Worm (Caenorhabditis elegans) whole organism, early embryonic: Measurements from ENCODE around the gene T03G11.10.
A peak's percentile ranks its signal among the peaks of the same experiment; 100 is the strongest.

Experiments
- B0310.2 ChIP-seq: sonication (generic microtip); optimal IDR thresholded peaks from 2 replicates; lab custom pipeline; 2016; ENCODE audit warnings: mild to moderate bottlenecking, missing genetic modification characterization, missing compliant biosample characterization
- F13C5.2 ChIP-seq: sonication (generic microtip); optimal IDR thresholded peaks from 2 replicates; lab custom pipeline; 2017; ENCODE audit warnings: mild to moderate bottlenecking, missing genetic modification characterization, inconsistent platforms, missing compliant biosample characterization
- aly-1 ChIP-seq: sonication (generic microtip); optimal IDR thresholded peaks from 2 replicates; lab custom pipeline; 2016; ENCODE audit warnings: missing genetic modification characterization, missing compliant biosample characterization
- ama-1 ChIP-seq: fragments of 150-350 bp; optimal IDR thresholded peaks from 2 replicates; lab custom pipeline; 2014
- ceh-13 ChIP-seq: fragments of 200-800 bp; sonication (Bioruptor generic); optimal IDR thresholded peaks from 2 replicates; lab custom pipeline; 2018; ENCODE audit warnings: mild to moderate bottlenecking, missing genetic modification characterization, missing compliant biosample characterization
- ceh-36 ChIP-seq: sonication (generic microtip); optimal IDR thresholded peaks from 2 replicates; lab custom pipeline; 2016; ENCODE audit warnings: missing genetic modification characterization, inconsistent platforms, missing compliant biosample characterization
- ets-7 ChIP-seq: sonication (generic microtip); optimal IDR thresholded peaks from 2 replicates; lab custom pipeline; 2016; ENCODE audit warnings: missing genotype, missing genetic modification characterization, missing compliant biosample characterization
- flt-1 ChIP-seq: fragments of 200-800 bp; sonication (Bioruptor generic); IDR thresholded peaks from 2 replicates; pipeline ENCODE4 v1.3.6; 2022; ENCODE audit warnings: missing genetic modification characterization, missing compliant biosample characterization
- hmbx-1 ChIP-seq: sonication (generic microtip); optimal IDR thresholded peaks from 2 replicates; lab custom pipeline; 2016; ENCODE audit warnings: mild to moderate bottlenecking, missing genetic modification characterization, missing compliant biosample characterization
- hmg-4 ChIP-seq: fragments of 200-800 bp; sonication (Bioruptor generic); optimal IDR thresholded peaks from 2 replicates; lab custom pipeline; 2018; ENCODE audit warnings: mild to moderate bottlenecking, missing genetic modification characterization, missing compliant biosample characterization
- hnd-1 ChIP-seq: sonication (generic microtip); optimal IDR thresholded peaks from 2 replicates; lab custom pipeline; 2016; ENCODE audit warnings: missing genetic modification characterization, missing compliant biosample characterization
- pes-1 ChIP-seq: fragments of 200-800 bp; sonication (Bioruptor generic); IDR thresholded peaks from 2 replicates; pipeline ENCODE4 v1.3.6; 2022; ENCODE audit warnings: missing genetic modification reagents, missing genetic modification characterization, missing compliant biosample characterization
- scrt-1 ChIP-seq: fragments of 200-800 bp; sonication (Bioruptor generic); IDR thresholded peaks from 2 replicates; pipeline ENCODE4 v1.3.6; 2022; ENCODE audit warnings: missing genetic modification characterization, missing compliant biosample characterization
- sea-1 ChIP-seq: fragments of 200-800 bp; sonication (Bioruptor generic); conservative IDR thresholded peaks from 2 replicates; pipeline ENCODE4 v1.3.6; 2022; ENCODE audit warnings: missing genetic modification characterization, missing compliant biosample characterization
- tbx-11 ChIP-seq: fragments of 200-800 bp; sonication (Bioruptor generic); IDR thresholded peaks from 2 replicates; pipeline ENCODE4 v1.3.6; 2022; ENCODE audit warnings: missing genetic modification characterization, missing compliant biosample characterization
- tbx-37 ChIP-seq: fragments of 200-800 bp; sonication (Bioruptor generic); conservative IDR thresholded peaks from 2 replicates; pipeline ENCODE4 v1.3.6; 2022; ENCODE audit warnings: missing genetic modification reagents, missing genetic modification characterization, missing compliant biosample characterization
- tra-4 ChIP-seq: sonication (generic microtip); optimal IDR thresholded peaks from 2 replicates; lab custom pipeline; 2017; ENCODE audit warnings: missing genetic modification characterization, missing compliant biosample characterization

The T03G11.10 gene

DNA sequence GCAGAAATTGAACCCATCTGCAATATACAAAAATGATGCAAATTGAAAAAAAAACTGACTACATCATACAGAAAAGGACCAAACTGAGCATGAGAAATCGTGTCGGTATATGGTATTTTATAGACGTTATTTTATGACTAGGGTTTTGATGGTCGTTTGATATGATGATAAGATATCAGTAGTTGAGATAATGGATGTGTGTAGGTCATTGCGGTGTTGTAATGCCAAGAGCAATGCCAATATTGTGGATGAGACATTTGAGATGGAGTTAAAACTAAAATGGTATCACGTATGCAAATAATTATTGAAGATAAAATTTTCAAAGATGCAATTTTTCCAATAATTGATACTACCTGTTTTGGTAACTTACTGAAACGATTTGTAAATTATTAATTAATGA lies 11.3 kb downstream of the T03G11.10 start, which contains the start of gene C31H2.4:
C31H2.4 (minus strand) TSS at position 19 of the 400 bp plus-strand sequence.
- TF ChIP-seq flt-1 (GFP tag; lab: Robert Waterston, UW) (no peak), hnd-1 (no peak), ama-1 (no peak), sea-1 (GFP tag; lab: Robert Waterston, UW) (no peak), tbx-37 (no peak), hmg-4 (no peak), tra-4 (tag; lab: Kevin White, UChicago) (no peak), F13C5.2 (tag; lab: Kevin White, UChicago) (no peak), tbx-11 (GFP tag; lab: Robert Waterston, UW) (no peak), ceh-36 (tag; lab: Kevin White, UChicago) (no peak), aly-1 (no peak)

DNA sequence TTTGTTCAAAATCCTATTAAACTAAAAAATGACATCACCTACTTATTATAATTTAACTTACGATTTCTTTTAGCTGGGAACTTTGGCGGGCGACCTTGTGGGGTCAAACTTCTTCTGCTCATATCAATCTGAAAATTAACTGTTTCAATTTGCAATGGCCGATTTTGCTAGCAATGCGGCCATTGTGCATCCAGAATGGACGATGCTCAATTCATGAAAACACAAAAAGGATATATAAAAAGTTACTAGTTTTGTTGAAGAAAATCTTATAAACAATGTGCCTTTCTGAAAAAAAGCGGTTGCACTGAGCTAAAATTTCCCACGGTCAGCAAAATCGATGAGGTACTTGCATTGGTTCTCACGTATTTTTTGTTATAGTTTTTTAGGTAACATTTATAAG lies 16.7 kb downstream of the T03G11.10 start, which contains the start of gene C31H2.3:
C31H2.3 (minus strand) TSS at position 101 of the 400 bp plus-strand sequence.
- TF ChIP-seq pes-1 (no peak), aly-1 (no peak), ceh-36 (tag; lab: Kevin White, UChicago) (no peak), B0310.2 (tag; lab: Kevin White, UChicago) (no peak), tbx-11 (GFP tag; lab: Robert Waterston, UW) (no peak), tbx-37 (no peak), tra-4 (tag; lab: Kevin White, UChicago) (no peak), ama-1 (no peak), sea-1 (GFP tag; lab: Robert Waterston, UW) (no peak), scrt-1 (GFP tag; lab: Robert Waterston, UW) (no peak), ets-7 (no peak), flt-1 (GFP tag; lab: Robert Waterston, UW) (no peak), hmbx-1 (no peak), hmg-4 (no peak), F13C5.2 (tag; lab: Kevin White, UChicago) (no peak), ceh-13 (GFP tag; lab: Kevin White, UChicago) (no peak), hnd-1 (no peak)

DNA sequence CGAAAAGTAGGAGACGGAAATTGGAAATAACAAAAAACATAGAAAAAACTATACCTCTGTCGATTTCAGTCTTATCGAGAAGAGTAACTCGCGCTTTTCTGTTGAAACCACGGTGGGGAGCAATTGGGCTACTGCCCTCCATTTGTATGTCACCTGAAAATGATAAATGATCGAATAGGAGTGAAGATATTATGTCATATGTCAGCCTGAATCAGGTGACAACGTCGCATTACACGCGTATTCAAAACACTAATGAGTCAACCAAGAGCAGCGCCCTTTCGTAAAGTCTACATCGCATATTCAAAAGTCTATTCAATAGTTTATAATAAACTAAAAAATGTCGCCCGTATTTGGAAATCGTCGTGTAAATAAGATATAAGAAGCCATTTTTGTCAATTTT lies 18.1 kb downstream of the T03G11.10 start:
- TF ChIP-seq F13C5.2 (tag; lab: Kevin White, UChicago) = no peak
- TF ChIP-seq scrt-1 (GFP tag; lab: Robert Waterston, UW) = no peak
- TF ChIP-seq hmbx-1 = no peak
- no peak for TF ChIP-seq ama-1
- TF ChIP-seq tra-4 (tag; lab: Kevin White, UChicago) = no peak
- no peak for TF ChIP-seq tbx-37

DNA sequence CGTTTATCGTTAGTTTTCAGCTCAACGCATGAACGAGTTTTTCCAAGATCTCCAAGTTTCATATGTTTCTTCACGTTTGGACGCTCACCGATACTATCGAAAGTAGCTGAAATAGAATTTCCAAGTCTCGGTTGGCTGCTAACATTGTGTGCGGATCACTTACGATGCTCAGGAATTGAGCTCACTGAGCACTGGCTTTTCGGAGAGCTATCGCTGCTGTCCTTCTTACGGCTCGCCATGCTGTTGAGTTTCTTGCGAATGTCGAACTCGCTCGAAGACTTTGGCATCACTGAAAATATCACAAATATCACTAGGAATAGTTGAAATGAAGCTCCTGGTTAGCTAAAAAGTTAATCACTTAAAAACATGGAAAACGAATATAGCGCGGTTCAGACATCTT lies 19.1 kb downstream of the T03G11.10 start:
- no peak for TF ChIP-seq hmbx-1

DNA sequence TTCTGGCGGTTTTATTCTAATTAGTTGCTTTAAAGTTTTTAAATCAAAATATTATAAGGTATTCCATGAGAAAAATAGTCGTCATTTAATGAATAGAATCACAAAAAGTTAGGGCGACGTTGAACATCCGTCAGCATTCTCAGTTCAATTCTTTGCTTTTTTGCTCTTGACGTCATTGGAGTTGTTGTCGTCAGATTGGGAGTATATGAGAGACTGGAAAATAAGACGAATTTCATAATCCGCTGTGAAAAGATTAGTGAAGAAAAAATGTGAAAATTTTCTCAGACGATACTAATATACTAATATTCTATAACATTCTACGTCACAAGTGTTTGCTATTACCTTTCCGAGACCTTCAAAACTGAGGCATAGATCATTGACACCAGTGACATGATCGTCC lies 19.6 kb downstream of the T03G11.10 start:
- TF ChIP-seq B0310.2 (tag; lab: Kevin White, UChicago) (no peak), ceh-13 (GFP tag; lab: Kevin White, UChicago) (no peak), tra-4 (tag; lab: Kevin White, UChicago) (no peak), F13C5.2 (tag; lab: Kevin White, UChicago) (no peak), tbx-11 (GFP tag; lab: Robert Waterston, UW) (no peak), flt-1 (GFP tag; lab: Robert Waterston, UW) (no peak), ama-1 (no peak), hmbx-1 (no peak), hnd-1 (no peak), sea-1 (GFP tag; lab: Robert Waterston, UW) (no peak), tbx-37 (no peak), pes-1 (no peak), ets-7 (no peak), scrt-1 (GFP tag; lab: Robert Waterston, UW) (no peak), aly-1 (no peak), hmg-4 (no peak), ceh-36 (tag; lab: Kevin White, UChicago) (no peak)

DNA sequence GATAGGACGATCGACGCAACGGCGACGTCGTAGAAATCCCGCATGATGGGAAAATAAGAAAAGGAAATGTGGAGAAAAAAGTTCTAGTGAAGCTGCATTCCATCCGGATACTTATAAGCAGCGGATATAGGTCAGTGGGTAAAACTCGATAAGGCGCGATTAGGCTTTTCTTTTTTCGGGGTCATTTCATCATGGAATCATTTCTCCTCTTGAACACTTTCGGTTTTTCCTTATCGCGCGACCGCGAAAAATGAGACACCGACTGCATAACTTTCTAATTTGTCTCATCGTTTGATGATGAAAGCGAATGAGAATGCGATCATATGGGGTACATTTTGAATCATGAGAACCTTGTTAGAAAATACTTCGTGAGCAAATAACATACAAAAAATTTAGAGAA lies 20.6 kb downstream of the T03G11.10 start, which contains the start of gene dpy-8:
dpy-8 (minus strand) TSS at position 88 of the 400 bp plus-strand sequence.
- TF ChIP-seq pes-1 (no peak), tra-4 (tag; lab: Kevin White, UChicago) (no peak)

DNA sequence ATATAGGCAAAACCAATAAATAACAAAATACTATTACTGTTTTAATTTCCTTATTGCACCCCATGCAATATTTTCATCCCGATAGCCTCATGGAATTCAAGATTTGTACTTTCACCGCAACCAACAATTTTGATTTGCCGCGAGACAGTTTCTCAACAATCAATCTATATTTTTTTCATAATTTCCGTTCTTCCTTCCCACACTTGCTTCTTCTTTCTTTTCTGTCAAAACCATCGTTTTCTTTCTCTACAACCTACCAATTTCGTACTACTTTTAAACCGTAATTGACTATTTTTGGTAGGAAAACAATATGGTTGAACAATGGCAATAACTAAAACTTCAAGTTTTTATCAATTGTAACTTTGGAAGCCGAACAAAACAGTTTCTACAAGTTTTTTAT lies 23.1 kb downstream of the T03G11.10 start, which contains the start of gene C31H2.14:
C31H2.14 (plus strand) TSS at position 301 of the 400 bp plus-strand sequence.
- TF ChIP-seq flt-1 (GFP tag; lab: Robert Waterston, UW) (no peak), tbx-11 (GFP tag; lab: Robert Waterston, UW) (no peak), sea-1 (GFP tag; lab: Robert Waterston, UW) (no peak), hnd-1 (no peak), hmbx-1 (no peak), ceh-13 (GFP tag; lab: Kevin White, UChicago) (no peak), scrt-1 (GFP tag; lab: Robert Waterston, UW) (no peak), F13C5.2 (tag; lab: Kevin White, UChicago) (no peak), ets-7 (no peak), tbx-37 (no peak), aly-1 (no peak)

DNA sequence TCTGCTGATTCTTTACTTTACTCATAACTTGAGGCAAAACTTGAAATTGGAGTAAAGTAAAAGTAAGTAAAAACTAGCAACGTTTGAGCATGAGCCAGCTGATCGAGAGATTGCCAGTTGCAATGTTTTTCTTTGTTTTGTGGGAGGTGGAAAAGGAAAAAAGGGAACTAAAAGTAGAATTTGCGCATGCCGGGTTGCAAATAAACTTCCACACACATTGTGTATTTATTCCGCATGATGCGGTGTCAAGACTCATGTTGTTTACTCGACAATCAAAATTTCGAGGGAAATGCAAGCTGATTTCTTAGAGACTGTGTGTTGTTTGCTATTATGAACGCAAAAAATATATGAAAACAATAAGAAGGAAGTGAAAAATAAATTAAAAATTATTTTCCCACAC lies 28.6 kb downstream of the T03G11.10 start:
- TF ChIP-seq hnd-1 = no peak
- no peak for TF ChIP-seq sea-1 (GFP tag; lab: Robert Waterston, UW)
- TF ChIP-seq tra-4 (tag; lab: Kevin White, UChicago) = no peak

DNA sequence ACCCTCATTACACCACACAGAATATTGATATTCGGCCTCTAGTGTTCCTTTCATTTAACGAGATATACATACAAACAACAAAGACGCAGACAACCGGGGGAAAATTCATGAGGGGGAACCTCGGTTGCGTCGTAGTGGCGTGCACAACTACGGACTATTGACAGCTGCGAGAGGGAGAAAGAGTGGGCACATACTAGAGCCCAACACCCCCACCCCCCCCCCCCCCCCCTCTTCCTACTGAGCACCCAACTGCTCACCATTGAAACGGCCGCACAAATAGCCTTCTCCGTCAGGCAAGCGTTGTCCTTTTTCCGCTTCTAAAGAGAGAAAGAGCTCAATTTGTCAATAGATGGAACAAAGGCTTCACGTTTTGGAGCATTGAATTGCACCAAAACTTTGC lies 30.8 kb downstream of the T03G11.10 start:
- 0 out of 2 replicates have a peak, but pooled peaks have one; percentile 33 for TF ChIP-seq pes-1
- TF ChIP-seq hnd-1 = no peak
- TF ChIP-seq tbx-11 (GFP tag; lab: Robert Waterston, UW) = no peak
- no peak for TF ChIP-seq tra-4 (tag; lab: Kevin White, UChicago)
- peak; percentile 69 for TF ChIP-seq F13C5.2 (tag; lab: Kevin White, UChicago)
